Fruit fly (Drosophila melanogaster) whole organism, pupa: ENCODE measurements around the gene CG17633.

ENCODE experiments used
- CG10348 ChIP-seq: fragments of 200-800 bp; sonication (Bioruptor generic); IDR thresholded peaks from 2 replicates; pipeline ENCODE4 v1.3.6; 2022; ENCODE audit warnings: missing biosample characterization, missing genetic modification characterization
- CG12605 ChIP-seq: fragments of 200-800 bp; sonication (Bioruptor generic); IDR thresholded peaks from 2 replicates; pipeline ENCODE4 v1.3.6; 2022; ENCODE audit warnings: missing biosample characterization, missing genetic modification characterization
- CG13204 ChIP-seq: fragments of 200-800 bp; sonication (Bioruptor generic); optimal IDR thresholded peaks from 2 replicates; lab custom pipeline; 2018; ENCODE audit warnings: missing biosample characterization, mild to moderate bottlenecking, missing genetic modification characterization, moderate library complexity
- CG14655 ChIP-seq: fragments of 200-800 bp; sonication (Bioruptor generic); optimal IDR thresholded peaks from 3 replicates; lab custom pipeline; 2017; ENCODE audit warnings: mild to moderate bottlenecking, missing biosample characterization, missing genetic modification reagents, missing genetic modification characterization
- CG15710 ChIP-seq: fragments of 200-800 bp; sonication (Bioruptor generic); optimal IDR thresholded peaks from 2 replicates; lab custom pipeline; 2018; ENCODE audit warnings: missing biosample characterization, mild to moderate bottlenecking, missing genetic modification characterization, moderate library complexity
- CG17806 ChIP-seq: fragments of 200-800 bp; sonication (Bioruptor generic); optimal IDR thresholded peaks from 2 replicates; lab custom pipeline; 2018; ENCODE audit warnings: missing biosample characterization, mild to moderate bottlenecking, missing genetic modification characterization, moderate library complexity
- CG32121 ChIP-seq: fragments of 200-800 bp; sonication (Bioruptor generic); IDR thresholded peaks from 2 replicates; pipeline ENCODE4 v1.3.6; 2022; ENCODE audit warnings: missing biosample characterization, missing genetic modification characterization
- CG34367 ChIP-seq: fragments of 200-800 bp; sonication (Bioruptor generic); optimal IDR thresholded peaks from 2 replicates; lab custom pipeline; 2018; ENCODE audit warnings: missing biosample characterization, mild to moderate bottlenecking, missing genetic modification characterization
- CG4496 ChIP-seq: fragments of 200-800 bp; sonication (Bioruptor generic); IDR thresholded peaks from 3 replicates; pipeline ENCODE4 v1.3.6; 2022; ENCODE audit warnings: missing biosample characterization, missing genetic modification characterization
- CG8159 ChIP-seq: fragments of 200-800 bp; sonication (Bioruptor generic); optimal IDR thresholded peaks from 3 replicates; lab custom pipeline; 2018; ENCODE audit warnings: missing biosample characterization, mild to moderate bottlenecking, missing genetic modification characterization, moderate library complexity
- CG8301 ChIP-seq: fragments of 200-800 bp; sonication (Bioruptor generic); optimal IDR thresholded peaks from 2 replicates; lab custom pipeline; 2018; ENCODE audit warnings: missing biosample characterization, mild to moderate bottlenecking, missing genetic modification characterization
- CG9948 ChIP-seq: fragments of 200-800 bp; sonication (Bioruptor generic); optimal IDR thresholded peaks from 2 replicates; lab custom pipeline; 2018; ENCODE audit warnings: missing biosample characterization, mild to moderate bottlenecking, missing genetic modification characterization, moderate library complexity
- D1 ChIP-seq: fragments of 200-800 bp; sonication (Bioruptor generic); optimal IDR thresholded peaks from 2 replicates; lab custom pipeline; 2018; ENCODE audit warnings: missing biosample characterization, mild to moderate bottlenecking, missing genetic modification characterization, moderate library complexity
- EcR ChIP-seq: fragments of 200-800 bp; sonication (Bioruptor generic); optimal IDR thresholded peaks from 3 replicates; lab custom pipeline; 2019; ENCODE audit warnings: missing biosample characterization, missing genetic modification characterization, mild to moderate bottlenecking, moderate library complexity, missing genetic modification reagents
- Ets98B ChIP-seq: fragments of 200-800 bp; sonication (Bioruptor generic); IDR thresholded peaks from 2 replicates; pipeline ENCODE4 v1.3.6; 2022; ENCODE audit warnings: missing biosample characterization, missing genetic modification characterization
- Pif1A ChIP-seq: fragments of 200-800 bp; sonication (Bioruptor generic); optimal IDR thresholded peaks from 3 replicates; lab custom pipeline; 2016; ENCODE audit warnings: missing biosample characterization, missing genetic modification characterization
- Pif1B ChIP-seq: fragments of 200-800 bp; sonication (Bioruptor generic); optimal IDR thresholded peaks from 3 replicates; lab custom pipeline; 2016; ENCODE audit warnings: missing biosample characterization, missing genetic modification characterization
- Snoo ChIP-seq: fragments of 200-800 bp; sonication (Bioruptor generic); optimal IDR thresholded peaks from 3 replicates; lab custom pipeline; 2017; ENCODE audit warnings: missing biosample characterization, mild to moderate bottlenecking, missing genetic modification characterization, inconsistent platforms
- fd96Ca ChIP-seq: fragments of 200-800 bp; sonication (Bioruptor generic); IDR thresholded peaks from 3 replicates; pipeline ENCODE4 v1.3.6; 2022; ENCODE audit warnings: missing biosample characterization, missing genetic modification characterization
- gl ChIP-seq: fragments of 200-800 bp; sonication (Bioruptor generic); optimal IDR thresholded peaks from 2 replicates; lab custom pipeline; 2018; ENCODE audit warnings: missing biosample characterization, mild to moderate bottlenecking, missing genetic modification characterization
- rn ChIP-seq: fragments of 200-800 bp; sonication (Bioruptor generic); IDR thresholded peaks from 2 replicates; pipeline ENCODE4 v1.3.6; 2022; ENCODE audit warnings: missing biosample characterization, missing genetic modification characterization

The CG17633 gene

DNA sequence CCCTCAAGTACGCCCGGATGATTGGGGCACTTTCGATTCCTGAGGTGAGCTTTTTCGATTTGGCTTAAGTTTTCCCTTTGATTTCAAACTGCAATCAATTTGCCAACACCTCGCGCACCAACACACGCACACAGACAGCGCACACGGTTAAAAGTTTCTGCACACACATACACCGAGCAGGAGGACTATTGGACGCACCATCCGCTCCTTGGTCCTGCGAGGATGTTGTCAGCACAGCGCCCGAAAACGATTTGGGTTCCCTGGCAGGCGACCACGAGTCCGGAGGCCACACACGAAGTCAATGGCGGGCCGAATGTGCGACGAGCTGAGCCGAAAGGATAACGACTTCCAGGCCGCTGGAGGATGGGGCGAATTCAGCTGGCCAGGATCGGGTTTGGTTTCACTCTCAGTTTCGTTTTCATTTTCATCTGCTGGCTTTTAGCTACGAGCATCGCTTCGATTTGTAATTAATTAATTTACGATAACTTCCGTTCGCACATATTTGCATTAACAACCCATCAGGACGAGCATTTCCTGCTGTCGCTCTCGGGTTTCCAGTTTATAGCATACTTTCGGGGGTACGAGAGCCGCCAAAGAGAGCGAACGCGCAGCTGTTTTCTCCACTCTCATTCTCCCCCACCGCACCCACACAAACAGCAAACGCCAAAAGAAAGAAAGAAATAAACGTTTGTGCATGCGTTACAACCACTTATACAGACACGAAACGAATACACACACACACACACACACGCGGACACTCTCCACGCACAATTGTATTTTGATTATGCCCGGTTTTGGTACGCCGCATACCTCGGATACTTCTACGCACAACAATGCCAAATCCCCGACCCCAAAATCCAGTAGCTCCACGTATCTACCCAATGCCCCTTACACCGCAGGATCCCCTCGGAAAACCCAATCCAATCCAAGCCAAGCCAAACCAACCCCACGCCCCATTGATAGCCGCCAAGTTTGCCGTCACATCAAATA lies 22.3 kb upstream of the CG17633 start, which contains the start of gene Nckx30C:
TSS of gene Nckx30C (minus strand) at position 260 of the 990 bp plus-strand sequence.
- TF ChIP-seq CG8301: no peak
- TF ChIP-seq CG34367: no peak
- no peak for TF ChIP-seq fd96Ca (GFP tag; lab: Robert Waterston, UW)
- no peak for TF ChIP-seq gl (tag; lab: Kevin White, UChicago)
- TF ChIP-seq CG32121 (GFP tag; lab: Robert Waterston, UW): no peak
- no peak for TF ChIP-seq CG4496 (GFP tag; lab: Robert Waterston, UW)
- no peak for TF ChIP-seq CG8159 (tag; lab: Kevin White, UChicago)
- TF ChIP-seq CG13204: no peak

dm6 chr2L:9749745-9750144 lies 19.1 kb upstream of the CG17633 start, which contains the start of gene Cyp4e3:
Gene Cyp4e3 (minus strand): TSS chr2L:9750071.
- TF ChIP-seq D1 (tag; lab: Kevin White, UChicago) (no peak), CG4496 (GFP tag; lab: Robert Waterston, UW) (peak; percentile 22; the same call in 1 of the 3 replicates)

- no peak for TF ChIP-seq Pif1B
- TF ChIP-seq Snoo: no peak
- TF ChIP-seq CG17806 (tag; lab: Kevin White, UChicago): no peak
- TF ChIP-seq CG8301: no peak
- TF ChIP-seq CG32121 (GFP tag; lab: Robert Waterston, UW): no peak
- TF ChIP-seq Pif1A (GFP tag; lab: Kevin White, UChicago): no peak
- TF ChIP-seq gl (tag; lab: Kevin White, UChicago): no peak
- TF ChIP-seq CG8159 (tag; lab: Kevin White, UChicago): no peak
- no peak for TF ChIP-seq CG12605
- no peak for TF ChIP-seq CG10348
- TF ChIP-seq CG14655 (GFP tag; lab: Kevin White, UChicago): no peak
- no peak for TF ChIP-seq rn (GFP tag; lab: Robert Waterston, UW)
- TF ChIP-seq fd96Ca (GFP tag; lab: Robert Waterston, UW): no peak
- TF ChIP-seq EcR: no peak
- TF ChIP-seq CG13204: no peak
- TF ChIP-seq CG4496 (GFP tag; lab: Robert Waterston, UW): no peak
- TF ChIP-seq CG34367: no peak
- TF ChIP-seq CG9948 (tag; lab: Kevin White, UChicago): no peak
- TF ChIP-seq, all 21 proteins: peak for 0
Observed at dm6 chr2L:9753357-9753756, 15.5 kb upstream of the CG17633 start.

- TF ChIP-seq CG17806 (tag; lab: Kevin White, UChicago) (no peak), Pif1A (GFP tag; lab: Kevin White, UChicago) (no peak), CG34367 (no peak), gl (tag; lab: Kevin White, UChicago) (no peak), CG32121 (GFP tag; lab: Robert Waterston, UW) (no peak), CG15710 (tag; lab: Kevin White, UChicago) (peak; percentile 30), EcR (no peak), CG4496 (GFP tag; lab: Robert Waterston, UW) (no peak), rn (GFP tag; lab: Robert Waterston, UW) (no peak), CG13204 (no peak), CG14655 (GFP tag; lab: Kevin White, UChicago) (peak; percentile 13), CG8159 (tag; lab: Kevin White, UChicago) (peak; percentile 37)
- TF ChIP-seq, all 21 proteins: peak for 3
Observed at dm6 chr2L:9754817-9755216, 14.0 kb upstream of the CG17633 start.

dm6 chr2L:9757990-9758814 lies 10.7 kb upstream of the CG17633 start, which contains the start of gene zf30C:
Gene zf30C (plus strand): TSS chr2L:9758342.
- peak; percentile 94 for TF ChIP-seq Pif1A (GFP tag; lab: Kevin White, UChicago)
- peak; percentile 37 for TF ChIP-seq D1 (tag; lab: Kevin White, UChicago)
- TF ChIP-seq CG9948 (tag; lab: Kevin White, UChicago): peak; percentile 62
- peak; percentile 64; the same call in 1 of the 2 replicates for TF ChIP-seq CG10348
- peak; percentile 82 for TF ChIP-seq CG32121 (GFP tag; lab: Robert Waterston, UW)
- peak; percentile 80 for TF ChIP-seq CG14655 (GFP tag; lab: Kevin White, UChicago)
- TF ChIP-seq gl (tag; lab: Kevin White, UChicago): no peak
- no peak for TF ChIP-seq CG13204
- TF ChIP-seq CG4496 (GFP tag; lab: Robert Waterston, UW): peak; percentile 89
- TF ChIP-seq EcR: no peak
- peak; percentile 73; the same call in 1 of the 2 replicates for TF ChIP-seq CG12605
- peak; percentile 85 for TF ChIP-seq rn (GFP tag; lab: Robert Waterston, UW)
- TF ChIP-seq CG34367: peak; percentile 56
- peak; percentile 71 for TF ChIP-seq CG8301
- peak; percentile 70 for TF ChIP-seq CG17806 (tag; lab: Kevin White, UChicago)
- TF ChIP-seq CG15710 (tag; lab: Kevin White, UChicago): peak; percentile 51
- TF ChIP-seq Ets98B (GFP tag; lab: Robert Waterston, UW): peak; percentile 90
- TF ChIP-seq Pif1B: peak; percentile 85
- TF ChIP-seq fd96Ca (GFP tag; lab: Robert Waterston, UW): peak; percentile 89
- TF ChIP-seq Snoo: peak; percentile 78
- peak; percentile 73 for TF ChIP-seq CG8159 (tag; lab: Kevin White, UChicago)
- TF ChIP-seq, all 21 proteins: peak for 18
